Worm (Caenorhabditis elegans) whole organism, mixed stage, embryonic: ENCODE results near the gene nlp-28.

Experiments
- M03D4.4 ChIP-seq: sonication (generic microtip); optimal IDR thresholded peaks from 2 replicates; lab custom pipeline; 2017; ENCODE audit warnings: mild to moderate bottlenecking, missing genetic modification characterization, missing compliant biosample characterization
- bed-3 ChIP-seq: fragments of 200-800 bp; sonication (Bioruptor generic); optimal IDR thresholded peaks from 3 replicates; lab custom pipeline; 2018; ENCODE audit warnings: mild to moderate bottlenecking, missing genetic modification characterization, moderate library complexity, missing compliant biosample characterization
- blmp-1 ChIP-seq: fragments of 150-350 bp; optimal IDR thresholded peaks from 2 replicates; lab custom pipeline; 2014; ENCODE audit warnings: missing biosample characterization, missing genetic modification characterization
- ceh-43 ChIP-seq: fragments of 200-800 bp; sonication (Bioruptor generic); optimal IDR thresholded peaks from 2 replicates; lab custom pipeline; 2018; ENCODE audit warnings: mild to moderate bottlenecking, missing genetic modification characterization, moderate library complexity, missing compliant biosample characterization
- ceh-83 ChIP-seq: fragments of 200-800 bp; sonication (Bioruptor generic); optimal IDR thresholded peaks from 2 replicates; lab custom pipeline; 2018; ENCODE audit warnings: mild to moderate bottlenecking, missing genetic modification characterization, missing compliant biosample characterization
- ces-1 ChIP-seq: fragments of 150-350 bp; optimal IDR thresholded peaks from 2 replicates; lab custom pipeline; 2014; ENCODE audit warnings: missing biosample characterization, missing genetic modification reagents, missing genetic modification characterization
- cnd-1 ChIP-seq: fragments of 200-800 bp; sonication (Bioruptor generic); optimal IDR thresholded peaks from 2 replicates; lab custom pipeline; 2018; ENCODE audit warnings: mild to moderate bottlenecking, missing genetic modification characterization, missing compliant biosample characterization
- drap-1 ChIP-seq: fragments of 200-800 bp; sonication (Bioruptor generic); optimal IDR thresholded peaks from 3 replicates; lab custom pipeline; 2018; ENCODE audit warnings: mild to moderate bottlenecking, missing genetic modification characterization, missing compliant biosample characterization
- elt-1 ChIP-seq: sonication (generic microtip); optimal IDR thresholded peaks from 2 replicates; lab custom pipeline; 2017; ENCODE audit warnings: missing genetic modification characterization, mild to moderate bottlenecking, missing compliant biosample characterization, antibody characterized with exemption, moderate library complexity, borderline replicate concordance; ENCODE audit not compliant: insufficient read depth
- elt-3 ChIP-seq: fragments of 150-350 bp; optimal IDR thresholded peaks from 2 replicates; lab custom pipeline; 2014; ENCODE audit warnings: missing biosample characterization, missing genetic modification characterization
- flh-1 ChIP-seq: fragments of 200-800 bp; sonication (Bioruptor generic); optimal IDR thresholded peaks from 2 replicates; lab custom pipeline; 2018; ENCODE audit warnings: mild to moderate bottlenecking, missing genetic modification characterization, moderate library complexity, missing compliant biosample characterization
- hlh-1 ChIP-seq: fragments of 150-350 bp; optimal IDR thresholded peaks from 2 replicates; lab custom pipeline; 2014; ENCODE audit warnings: missing biosample characterization, missing genetic modification reagents, missing genetic modification characterization
- lin-13 ChIP-seq: fragments of 150-350 bp; optimal IDR thresholded peaks from 2 replicates; lab custom pipeline; 2014; ENCODE audit warnings: missing biosample characterization, missing genetic modification characterization
- lin-32 ChIP-seq: fragments of 200-800 bp; sonication (Bioruptor generic); optimal IDR thresholded peaks from 2 replicates; lab custom pipeline; 2018; ENCODE audit warnings: mild to moderate bottlenecking, missing genetic modification characterization, missing compliant biosample characterization
- mab-5 ChIP-seq: fragments of 150-350 bp; optimal IDR thresholded peaks from 2 replicates; lab custom pipeline; 2014; ENCODE audit warnings: missing biosample characterization, missing genetic modification characterization
- mls-2 ChIP-seq: sonication (generic microtip); optimal IDR thresholded peaks from 2 replicates; lab custom pipeline; 2016; ENCODE audit warnings: mild to moderate bottlenecking, missing genetic modification characterization, moderate library complexity, missing compliant biosample characterization
- nhr-12 ChIP-seq: fragments of 150-350 bp; optimal IDR thresholded peaks from 2 replicates; lab custom pipeline; 2014; ENCODE audit warnings: missing biosample characterization, missing genetic modification characterization
- nhr-2 ChIP-seq: fragments of 150-350 bp; optimal IDR thresholded peaks from 2 replicates; lab custom pipeline; 2014; ENCODE audit warnings: missing biosample characterization, missing genetic modification characterization
- nhr-28 ChIP-seq: fragments of 150-350 bp; optimal IDR thresholded peaks from 2 replicates; lab custom pipeline; 2014; ENCODE audit warnings: missing biosample characterization, missing genetic modification characterization
- nhr-76 ChIP-seq: sonication (generic microtip); optimal IDR thresholded peaks from 2 replicates; lab custom pipeline; 2017; ENCODE audit warnings: missing biosample characterization, missing genetic modification characterization
- pha-4 ChIP-seq: fragments of 150-350 bp; optimal IDR thresholded peaks from 2 replicates; lab custom pipeline; 2018; ENCODE audit warnings: missing biosample characterization, missing genetic modification reagents, missing genetic modification characterization
- sem-2 ChIP-seq: fragments of 200-800 bp; sonication (Bioruptor generic); optimal IDR thresholded peaks from 2 replicates; lab custom pipeline; 2018; ENCODE audit warnings: mild to moderate bottlenecking, missing genetic modification characterization, missing compliant biosample characterization
- snpc-4 ChIP-seq: fragments of 150-350 bp; optimal IDR thresholded peaks from 2 replicates; lab custom pipeline; 2014; ENCODE audit warnings: missing biosample characterization, missing genetic modification characterization
- sptf-1 ChIP-seq: sonication (generic microtip); optimal IDR thresholded peaks from 2 replicates; lab custom pipeline; 2017; ENCODE audit warnings: mild to moderate bottlenecking, missing genetic modification characterization, moderate library complexity, missing compliant biosample characterization
- tbx-8 ChIP-seq: fragments of 200-800 bp; sonication (Bioruptor generic); optimal IDR thresholded peaks from 2 replicates; lab custom pipeline; 2018; ENCODE audit warnings: mild to moderate bottlenecking, missing genetic modification characterization, moderate library complexity, missing compliant biosample characterization
- unc-120 ChIP-seq: sonication (generic microtip); optimal IDR thresholded peaks from 2 replicates; lab custom pipeline; 2017; ENCODE audit warnings: missing genetic modification characterization, missing compliant biosample characterization; ENCODE audit not compliant: poor library complexity, severe bottlenecking
- unc-39 ChIP-seq: fragments of 150-350 bp; optimal IDR thresholded peaks from 2 replicates; lab custom pipeline; 2014; ENCODE audit warnings: missing biosample characterization, missing genetic modification characterization
- unc-62 ChIP-seq: fragments of 150-350 bp; optimal IDR thresholded peaks from 2 replicates; lab custom pipeline; 2014; ENCODE audit warnings: missing biosample characterization, missing genetic modification reagents, missing genetic modification characterization
- zip-8 ChIP-seq: fragments of 150-350 bp; optimal IDR thresholded peaks from 2 replicates; lab custom pipeline; 2014; ENCODE audit warnings: missing biosample characterization, missing genetic modification characterization
- ztf-11 ChIP-seq: fragments of 150-350 bp; optimal IDR thresholded peaks from 2 replicates; lab custom pipeline; 2014; ENCODE audit warnings: missing biosample characterization, missing genetic modification characterization

The nlp-28 gene

DNA sequence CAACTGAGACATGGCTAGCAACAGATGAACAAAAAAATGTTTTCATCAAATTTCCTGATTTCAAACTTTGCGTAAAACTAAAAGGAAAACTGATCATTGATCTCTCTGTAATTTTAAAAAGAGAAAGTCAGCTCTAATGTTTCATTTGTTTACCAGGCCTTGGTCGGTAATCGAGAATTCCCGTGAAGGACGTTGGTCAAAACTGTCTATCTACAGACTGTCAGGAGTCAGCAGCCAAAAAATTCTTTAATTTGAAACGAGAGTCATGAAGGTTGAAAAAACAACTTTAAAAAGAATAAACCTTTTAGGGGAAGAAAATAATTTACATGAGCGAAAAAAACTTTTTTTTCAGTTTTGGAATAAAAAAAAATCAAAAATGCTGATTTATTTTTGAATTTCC, 2.6 kb upstream of the nlp-28 start:
- no peak for TF ChIP-seq drap-1 (GFP tag; lab: Kevin White, UChicago)
- no peak for TF ChIP-seq snpc-4 (tag; lab: Kevin White, UChicago)
- TF ChIP-seq lin-32 (GFP tag; lab: Kevin White, UChicago): no peak
- TF ChIP-seq flh-1: no peak
- TF ChIP-seq, all 35 proteins: peak for 0

ce11 chrV:3989070-3989469, 1.4 kb downstream of the nlp-28 start, which contains the start of gene nlp-27:
nlp-27 (plus strand) TSS chrV:3989378.
- TF ChIP-seq unc-39 (tag; lab: Kevin White, UChicago) (no peak), lin-32 (GFP tag; lab: Kevin White, UChicago) (no peak), pha-4 (tag; lab: Kevin White, UChicago) (no peak), unc-62 (GFP tag; lab: Kevin White, UChicago) (no peak), zip-8 (tag; lab: Kevin White, UChicago) (no peak), mls-2 (tag; lab: Kevin White, UChicago) (no peak), unc-120 (tag; lab: Kevin White, UChicago) (no peak), nhr-2 (tag; lab: Kevin White, UChicago) (no peak)

DNA sequence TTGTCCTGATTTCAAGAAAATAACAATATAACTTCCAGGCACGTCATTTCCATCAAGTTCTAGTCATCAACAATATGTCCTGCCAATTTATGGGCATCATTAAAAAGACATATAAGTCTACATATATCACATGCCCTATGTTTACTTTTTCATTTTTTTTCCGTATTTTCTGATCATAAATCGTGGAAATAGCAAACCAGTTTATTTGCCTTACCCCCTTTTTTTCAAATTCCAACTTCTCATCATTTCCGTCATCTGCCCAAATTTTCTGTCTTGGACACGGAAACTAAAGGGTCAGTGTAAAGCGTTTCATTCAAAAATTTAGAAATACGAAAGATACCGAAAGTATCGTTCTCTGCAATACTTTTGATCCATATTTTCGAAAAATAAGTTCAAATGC, 4.6 kb downstream of the nlp-28 start:
- TF ChIP-seq ztf-11 (tag; lab: Kevin White, UChicago): no peak
- TF ChIP-seq hlh-1 (tag; lab: Kevin White, UChicago): no peak
- no peak for TF ChIP-seq flh-1
- no peak for TF ChIP-seq tbx-8 (GFP tag; lab: Kevin White, UChicago)
- no peak for TF ChIP-seq cnd-1

- no peak for TF ChIP-seq lin-13
- TF ChIP-seq sem-2 (GFP tag; lab: Kevin White, UChicago): no peak
- no peak for TF ChIP-seq nhr-76 (tag; lab: Kevin White, UChicago)
- TF ChIP-seq blmp-1 (tag; lab: Kevin White, UChicago): no peak
- TF ChIP-seq unc-62 (GFP tag; lab: Kevin White, UChicago): no peak
- no peak for TF ChIP-seq hlh-1 (tag; lab: Kevin White, UChicago)
- no peak for TF ChIP-seq elt-1 (tag; lab: Kevin White, UChicago)
- TF ChIP-seq bed-3 (GFP tag; lab: Kevin White, UChicago): no peak
- TF ChIP-seq elt-3: no peak
- no peak for TF ChIP-seq ceh-83
- no peak for TF ChIP-seq unc-39 (tag; lab: Kevin White, UChicago)
- TF ChIP-seq mab-5: no peak
Observed at ce11 chrV:3994048-3994447, 6.3 kb downstream of the nlp-28 start, which contains the start of gene K09D9.9. K09D9.9 (minus strand) TSS chrV:3994148.

ce11 chrV:3995838-3996237, 8.1 kb downstream of the nlp-28 start, which contains the start of gene srx-62:
srx-62 (minus strand) TSS chrV:3995938.
- TF ChIP-seq lin-13 (no peak), nhr-2 (tag; lab: Kevin White, UChicago) (no peak), sptf-1 (no peak), bed-3 (GFP tag; lab: Kevin White, UChicago) (no peak), unc-120 (tag; lab: Kevin White, UChicago) (no peak), nhr-12 (tag; lab: Kevin White, UChicago) (no peak), blmp-1 (tag; lab: Kevin White, UChicago) (no peak), hlh-1 (tag; lab: Kevin White, UChicago) (no peak), M03D4.4 (tag; lab: Kevin White, UChicago) (no peak), sem-2 (GFP tag; lab: Kevin White, UChicago) (no peak), mls-2 (tag; lab: Kevin White, UChicago) (no peak), nhr-28 (no peak), cnd-1 (no peak), ces-1 (GFP tag; lab: Kevin White, UChicago) (no peak), unc-39 (tag; lab: Kevin White, UChicago) (no peak), lin-32 (GFP tag; lab: Kevin White, UChicago) (no peak), ceh-83 (no peak), ceh-43 (GFP tag; lab: Kevin White, UChicago) (no peak), ztf-11 (tag; lab: Kevin White, UChicago) (no peak), snpc-4 (tag; lab: Kevin White, UChicago) (no peak)
- TF ChIP-seq, all 35 proteins: peak for 0
